Worm (Caenorhabditis elegans) whole organism, late embryonic: Measurements from ENCODE around the gene fbxa-170.

Experiments used
- C38D4.7 ChIP-seq: fragments of 200-800 bp; sonication (Bioruptor generic); optimal IDR thresholded peaks from 2 replicates; lab custom pipeline; 2018; ENCODE audit warnings: mild to moderate bottlenecking, missing genetic modification characterization, moderate library complexity, missing compliant biosample characterization
- K02D7.2 ChIP-seq: sonication (generic microtip); optimal IDR thresholded peaks from 2 replicates; lab custom pipeline; 2017; ENCODE audit warnings: mild to moderate bottlenecking, missing genetic modification characterization, missing compliant biosample characterization
- Y22D7AL.16 ChIP-seq: sonication (generic microtip); optimal IDR thresholded peaks from 2 replicates; lab custom pipeline; 2016; ENCODE audit warnings: missing genetic modification characterization, missing compliant biosample characterization
- ama-1 ChIP-seq: fragments of 150-350 bp; optimal IDR thresholded peaks from 2 replicates; lab custom pipeline; 2014
- ceh-14 ChIP-seq: sonication (generic microtip); optimal IDR thresholded peaks from 2 replicates; lab custom pipeline; 2016; ENCODE audit warnings: missing genotype, missing genetic modification characterization, missing compliant biosample characterization
- ceh-22 ChIP-seq: sonication (generic microtip); optimal IDR thresholded peaks from 2 replicates; lab custom pipeline; 2017; ENCODE audit warnings: missing biosample characterization, missing genetic modification characterization
- ceh-30 ChIP-seq: fragments of 150-350 bp; optimal IDR thresholded peaks from 2 replicates; lab custom pipeline; 2014; ENCODE audit warnings: missing biosample characterization, missing genetic modification characterization
- ceh-31 ChIP-seq: sonication (generic microtip); optimal IDR thresholded peaks from 2 replicates; lab custom pipeline; 2016; ENCODE audit warnings: missing genetic modification characterization, missing compliant biosample characterization
- ceh-34 ChIP-seq: sonication (generic microtip); optimal IDR thresholded peaks from 2 replicates; lab custom pipeline; 2016; ENCODE audit warnings: mild to moderate bottlenecking, missing genetic modification characterization, missing compliant biosample characterization
- ceh-45 ChIP-seq: fragments of 200-800 bp; sonication (Bioruptor generic); IDR thresholded peaks from 2 replicates; pipeline ENCODE4 v1.3.6; 2022; ENCODE audit warnings: missing genetic modification reagents, missing genetic modification characterization, missing compliant biosample characterization
- ceh-6 ChIP-seq: fragments of 200-800 bp; sonication (Bioruptor generic); optimal IDR thresholded peaks from 2 replicates; lab custom pipeline; 2018; ENCODE audit warnings: mild to moderate bottlenecking, missing genetic modification characterization, missing compliant biosample characterization
- ceh-9 ChIP-seq: sonication (generic microtip); optimal IDR thresholded peaks from 2 replicates; lab custom pipeline; 2016; ENCODE audit warnings: mild to moderate bottlenecking, missing genetic modification characterization, inconsistent platforms, missing compliant biosample characterization
- dmd-4 ChIP-seq: sonication (generic microtip); optimal IDR thresholded peaks from 2 replicates; lab custom pipeline; 2016; ENCODE audit warnings: borderline replicate concordance, missing genetic modification characterization, missing compliant biosample characterization
- eyg-1 ChIP-seq: sonication (generic microtip); optimal IDR thresholded peaks from 2 replicates; lab custom pipeline; 2016; ENCODE audit warnings: missing genotype, missing genetic modification characterization, missing compliant biosample characterization
- fax-1 ChIP-seq: sonication (generic microtip); optimal IDR thresholded peaks from 2 replicates; lab custom pipeline; 2016; ENCODE audit warnings: missing genotype, missing genetic modification characterization, missing compliant biosample characterization
- fkh-10 ChIP-seq: fragments of 150-350 bp; optimal IDR thresholded peaks from 2 replicates; lab custom pipeline; 2014; ENCODE audit warnings: missing biosample characterization, missing genetic modification reagents, missing genetic modification characterization
- fkh-6 ChIP-seq: sonication (generic microtip); optimal IDR thresholded peaks from 2 replicates; lab custom pipeline; 2016; ENCODE audit warnings: missing genetic modification characterization, missing compliant biosample characterization
- gmeb-2 ChIP-seq: sonication (generic microtip); optimal IDR thresholded peaks from 2 replicates; lab custom pipeline; 2016; ENCODE audit warnings: missing genetic modification characterization, inconsistent platforms, missing compliant biosample characterization
- hlh-13 ChIP-seq: fragments of 200-800 bp; sonication (Bioruptor generic); optimal IDR thresholded peaks from 2 replicates; lab custom pipeline; 2018; ENCODE audit warnings: mild to moderate bottlenecking, missing genetic modification characterization, missing compliant biosample characterization
- hlh-15 ChIP-seq: sonication (generic microtip); optimal IDR thresholded peaks from 2 replicates; lab custom pipeline; 2016; ENCODE audit warnings: missing genetic modification characterization, missing compliant biosample characterization
- hlh-30 ChIP-seq: sonication (generic microtip); optimal IDR thresholded peaks from 2 replicates; lab custom pipeline; 2017; ENCODE audit warnings: antibody characterized with exemption, missing genetic modification characterization, missing compliant biosample characterization; ENCODE audit not compliant: insufficient read depth
- hlh-6 ChIP-seq: sonication (generic microtip); optimal IDR thresholded peaks from 2 replicates; lab custom pipeline; 2016; ENCODE audit warnings: missing genotype, missing genetic modification characterization, missing compliant biosample characterization
- lim-6 ChIP-seq: sonication (generic microtip); optimal IDR thresholded peaks from 2 replicates; lab custom pipeline; 2016; ENCODE audit warnings: missing genetic modification characterization, missing compliant biosample characterization
- lin-11 ChIP-seq: fragments of 200-800 bp; sonication (Bioruptor generic); optimal IDR thresholded peaks from 2 replicates; lab custom pipeline; 2018; ENCODE audit warnings: mild to moderate bottlenecking, missing genetic modification characterization, missing compliant biosample characterization
- mec-3 ChIP-seq: sonication (generic microtip); optimal IDR thresholded peaks from 2 replicates; lab custom pipeline; 2016; ENCODE audit warnings: borderline replicate concordance, missing genetic modification characterization, missing compliant biosample characterization
- nfya-1 ChIP-seq: sonication (generic microtip); optimal IDR thresholded peaks from 2 replicates; lab custom pipeline; 2017; ENCODE audit warnings: missing genetic modification characterization, mild to moderate bottlenecking, missing compliant biosample characterization, antibody characterized with exemption, moderate library complexity
- nhr-11 ChIP-seq: fragments of 150-350 bp; optimal IDR thresholded peaks from 2 replicates; lab custom pipeline; 2014; ENCODE audit warnings: missing biosample characterization, missing genetic modification characterization
- npax-4 ChIP-seq: sonication (generic microtip); optimal IDR thresholded peaks from 2 replicates; lab custom pipeline; 2016; ENCODE audit warnings: missing genetic modification characterization, missing compliant biosample characterization
- odd-2 ChIP-seq: sonication (generic microtip); optimal IDR thresholded peaks from 2 replicates; lab custom pipeline; 2017; ENCODE audit warnings: antibody characterized with exemption, mild to moderate bottlenecking, missing genetic modification characterization, missing compliant biosample characterization
- pag-3 ChIP-seq: sonication (generic microtip); optimal IDR thresholded peaks from 2 replicates; lab custom pipeline; 2016; ENCODE audit warnings: missing compliant biosample characterization, missing genetic modification characterization, borderline replicate concordance
- pat-9 ChIP-seq: fragments of 200-800 bp; sonication (Bioruptor generic); optimal IDR thresholded peaks from 2 replicates; lab custom pipeline; 2018; ENCODE audit warnings: mild to moderate bottlenecking, missing genetic modification characterization, moderate library complexity, missing compliant biosample characterization
- pha-2 ChIP-seq: sonication (generic microtip); optimal IDR thresholded peaks from 2 replicates; lab custom pipeline; 2017; ENCODE audit warnings: mild to moderate bottlenecking, missing genetic modification characterization, missing compliant biosample characterization
- pha-4 ChIP-seq: fragments of 150-350 bp; optimal IDR thresholded peaks from 2 replicates; lab custom pipeline; 2018; ENCODE audit warnings: missing biosample characterization, missing genetic modification reagents, missing genetic modification characterization
- pqm-1 ChIP-seq: sonication (generic microtip); optimal IDR thresholded peaks from 2 replicates; lab custom pipeline; 2016; ENCODE audit warnings: missing genetic modification characterization, missing compliant biosample characterization
- pros-1 ChIP-seq: fragments of 150-350 bp; optimal IDR thresholded peaks from 2 replicates; lab custom pipeline; 2014; ENCODE audit warnings: missing biosample characterization, missing genetic modification reagents, missing genetic modification characterization
- ref-2 ChIP-seq: sonication (generic microtip); optimal IDR thresholded peaks from 2 replicates; lab custom pipeline; 2016; ENCODE audit warnings: missing genetic modification characterization, missing compliant biosample characterization
- rnt-1 ChIP-seq: sonication (generic microtip); optimal IDR thresholded peaks from 2 replicates; lab custom pipeline; 2016; ENCODE audit warnings: missing genetic modification characterization, missing compliant biosample characterization
- sox-2 ChIP-seq: fragments of 200-800 bp; sonication (Bioruptor generic); IDR thresholded peaks from 2 replicates; pipeline ENCODE4 v1.3.6; 2022; ENCODE audit warnings: missing genetic modification reagents, missing genetic modification characterization, missing compliant biosample characterization
- sox-4 ChIP-seq: sonication (generic microtip); optimal IDR thresholded peaks from 2 replicates; lab custom pipeline; 2017; ENCODE audit warnings: mild to moderate bottlenecking, missing genetic modification characterization, inconsistent platforms, missing compliant biosample characterization
- tbx-2 ChIP-seq: sonication (generic microtip); optimal IDR thresholded peaks from 2 replicates; lab custom pipeline; 2016; ENCODE audit warnings: missing genetic modification characterization, missing compliant biosample characterization
- tbx-7 ChIP-seq: sonication (generic microtip); optimal IDR thresholded peaks from 2 replicates; lab custom pipeline; 2016; ENCODE audit warnings: missing genotype, missing genetic modification characterization, missing compliant biosample characterization
- ttx-3 ChIP-seq: sonication (generic microtip); optimal IDR thresholded peaks from 2 replicates; lab custom pipeline; 2016; ENCODE audit warnings: missing genetic modification reagents, missing genetic modification characterization, missing compliant biosample characterization
- unc-3 ChIP-seq, 2 experiments: fragments of 200-800 bp in 1 of 2; sonication (Bioruptor generic) in 1 of 2; sonication (generic microtip) in 1 of 2; conservative IDR thresholded peaks in 1 of 2; optimal IDR thresholded peaks in 1 of 2; 2 replicates each; pipeline versions ENCODE4 v1.3.6 to Lab custom; 2016 to 2022; ENCODE audit warnings: missing compliant biosample characterization in 2 of 2, missing genetic modification characterization in 2 of 2, missing genetic modification reagents in 1 of 2
- unc-55 ChIP-seq: sonication (generic microtip); optimal IDR thresholded peaks from 2 replicates; lab custom pipeline; 2017; ENCODE audit warnings: missing biosample characterization, missing genetic modification reagents, missing genetic modification characterization
- unc-86 ChIP-seq: sonication (generic microtip); optimal IDR thresholded peaks from 2 replicates; lab custom pipeline; 2016; ENCODE audit warnings: missing genetic modification characterization, missing compliant biosample characterization
- zip-5 ChIP-seq: sonication (generic microtip); optimal IDR thresholded peaks from 2 replicates; lab custom pipeline; 2016; ENCODE audit warnings: missing genetic modification characterization, missing compliant biosample characterization
- ztf-16 ChIP-seq: sonication (generic microtip); optimal IDR thresholded peaks from 2 replicates; lab custom pipeline; 2017; ENCODE audit warnings: missing genetic modification characterization, missing compliant biosample characterization

The fbxa-170 gene

ce11 chrX:1629746-1630145 is 48.2 kb downstream of the fbxa-170 start:
- TF ChIP-seq pros-1 (tag; lab: Kevin White, UChicago) (no peak), nfya-1 (tag; lab: Kevin White, UChicago) (no peak), pat-9 (tag; lab: Kevin White, UChicago) (no peak), hlh-13 (GFP tag; lab: Kevin White, UChicago) (no peak), hlh-15 (no peak), sox-4 (tag; lab: Kevin White, UChicago) (no peak), ceh-22 (tag; lab: Kevin White, UChicago) (no peak), nhr-11 (tag; lab: Kevin White, UChicago) (no peak), lin-11 (tag; lab: Kevin White, UChicago) (no peak), tbx-2 (tag; lab: Kevin White, UChicago) (no peak), ceh-34 (tag; lab: Kevin White, UChicago) (no peak), ama-1 (lab: Kevin White, UChicago) (no peak), ceh-9 (tag; lab: Kevin White, UChicago) (no peak), mec-3 (tag; lab: Kevin White, UChicago) (no peak), pha-4 (tag; lab: Kevin White, UChicago) (no peak)
- TF ChIP-seq, all 69 proteins: peak for 0

- TF ChIP-seq ceh-31 (tag; lab: Kevin White, UChicago) (no peak), hlh-13 (GFP tag; lab: Kevin White, UChicago) (no peak), tbx-7 (tag; lab: Kevin White, UChicago) (no peak), fax-1 (tag; lab: Kevin White, UChicago) (no peak), ztf-16 (no peak), pat-9 (tag; lab: Kevin White, UChicago) (no peak), ceh-45 (no peak), ceh-6 (no peak), odd-2 (no peak), fkh-10 (GFP tag; lab: Kevin White, UChicago) (no peak), eyg-1 (tag; lab: Kevin White, UChicago) (no peak), fkh-6 (tag; lab: Kevin White, UChicago) (no peak), unc-86 (no peak), unc-3 (GFP tag; conservative IDR thresholded peaks at IDR 0.05; lab: Robert Waterston, UW) (no peak), unc-3 (tag; optimal IDR thresholded peaks at IDR 0.05; lab: Kevin White, UChicago) (no peak), lim-6 (tag; lab: Kevin White, UChicago) (no peak), tbx-2 (tag; lab: Kevin White, UChicago) (no peak), npax-4 (no peak), hlh-15 (no peak), ceh-14 (tag; lab: Kevin White, UChicago) (no peak), ceh-22 (tag; lab: Kevin White, UChicago) (no peak)
Observed at ce11 chrX:1627837-1628236, 50.1 kb downstream of the fbxa-170 start, which contains the start of gene fbxb-58. Gene fbxb-58 (plus strand): TSS chrX:1628137.

ce11 chrX:1627013-1627412 is 50.9 kb downstream of the fbxa-170 start:
- TF ChIP-seq hlh-30 (tag; lab: Kevin White, UChicago) (peak; percentile 17), pag-3 (tag; lab: Kevin White, UChicago) (no peak), pha-2 (no peak), Y22D7AL.16 (no peak), ttx-3 (tag; lab: Kevin White, UChicago) (peak; percentile 62), ref-2 (tag; lab: Kevin White, UChicago) (peak; percentile 91), pros-1 (tag; lab: Kevin White, UChicago) (peak; percentile 63), fkh-10 (GFP tag; lab: Kevin White, UChicago) (no peak), ceh-30 (peak; percentile 80), zip-5 (tag; lab: Kevin White, UChicago) (peak; percentile 13), K02D7.2 (tag; lab: Kevin White, UChicago) (peak; percentile 6), unc-3 (GFP tag; conservative IDR thresholded peaks at IDR 0.05; lab: Robert Waterston, UW) (0 out of 2 replicates have a peak, but pooled peaks have one; percentile 46), unc-3 (tag; optimal IDR thresholded peaks at IDR 0.05; lab: Kevin White, UChicago) (peak; percentile 55), sox-2 (GFP tag; lab: Robert Waterston, UW) (peak; percentile 59; the same call in 1 of the 2 replicates), rnt-1 (tag; lab: Kevin White, UChicago) (peak; percentile 82), ceh-34 (tag; lab: Kevin White, UChicago) (peak; percentile 77), lim-6 (tag; lab: Kevin White, UChicago) (no peak), tbx-7 (tag; lab: Kevin White, UChicago) (no peak), ceh-14 (tag; lab: Kevin White, UChicago) (peak; percentile 81), unc-55 (no peak), hlh-6 (tag; lab: Kevin White, UChicago) (peak; percentile 7), C38D4.7 (GFP tag; lab: Kevin White, UChicago) (no peak), npax-4 (no peak), ceh-45 (0 out of 2 replicates have a peak, but pooled peaks have one; percentile 28), tbx-2 (tag; lab: Kevin White, UChicago) (peak; percentile 85), hlh-13 (GFP tag; lab: Kevin White, UChicago) (peak; percentile 3), pqm-1 (tag; lab: Kevin White, UChicago) (peak; percentile 56), gmeb-2 (tag; lab: Kevin White, UChicago) (peak; percentile 54), dmd-4 (tag; lab: Kevin White, UChicago) (peak; percentile 17)
